Worm (Caenorhabditis elegans) whole organism, L4/young adult: ENCODE measurements around the gene pam-1.

Experiments
- W03F9.2 ChIP-seq: fragments of 150-350 bp; optimal IDR thresholded peaks from 2 replicates; lab custom pipeline; 2014; ENCODE audit warnings: missing biosample characterization, missing genetic modification characterization
- dao-5 ChIP-seq: sonication (generic microtip); optimal IDR thresholded peaks from 2 replicates; lab custom pipeline; 2016; ENCODE audit warnings: missing genotype, missing genetic modification characterization, moderate library complexity, missing compliant biosample characterization
- him-1 ChIP-seq: sonication (generic microtip); optimal IDR thresholded peaks from 2 replicates; lab custom pipeline; 2016; ENCODE audit warnings: missing genotype, missing genetic modification reagents, missing genetic modification characterization, missing compliant biosample characterization

DNA sequence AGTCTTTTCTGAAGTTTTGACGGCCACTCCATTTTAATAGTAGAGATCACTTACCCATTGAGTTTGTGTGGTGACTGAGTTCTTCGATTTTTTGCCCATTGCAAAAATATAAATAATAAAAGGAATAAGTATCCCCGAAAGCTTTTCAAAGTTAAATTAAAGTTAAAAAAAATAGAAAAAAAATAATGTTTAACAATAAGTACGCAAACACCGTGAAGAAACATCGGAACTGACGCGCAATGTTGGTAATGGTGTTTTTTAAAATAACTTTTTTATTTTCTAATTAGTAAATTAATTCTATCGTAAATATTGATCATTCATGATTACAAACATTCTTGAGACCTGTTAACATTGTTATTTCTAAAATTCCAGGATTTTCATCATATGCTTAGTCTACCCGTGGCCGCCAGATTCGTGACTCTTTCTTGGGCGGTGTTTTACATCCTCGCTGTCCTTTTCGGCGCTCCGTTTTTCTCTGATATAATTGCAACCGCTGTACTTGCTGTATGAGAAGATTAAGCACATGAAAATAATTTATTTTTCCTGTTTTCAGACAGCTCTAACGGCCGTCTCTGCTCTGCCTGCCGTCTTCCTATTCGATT is 5.8 kb upstream of the pam-1 start, which contains the start of the genes F49E8.7, F49E8.8 and nprl-2:
- no peak for TF ChIP-seq him-1 (tag; lab: Kevin White, UChicago)
- TF ChIP-seq W03F9.2 (tag; lab: Kevin White, UChicago) = no peak
- no peak for TF ChIP-seq dao-5 (tag; lab: Kevin White, UChicago)
